Worm (Caenorhabditis elegans): ENCODE measurements around the gene F26H11.4.

F26H11.4 gene

DNA sequence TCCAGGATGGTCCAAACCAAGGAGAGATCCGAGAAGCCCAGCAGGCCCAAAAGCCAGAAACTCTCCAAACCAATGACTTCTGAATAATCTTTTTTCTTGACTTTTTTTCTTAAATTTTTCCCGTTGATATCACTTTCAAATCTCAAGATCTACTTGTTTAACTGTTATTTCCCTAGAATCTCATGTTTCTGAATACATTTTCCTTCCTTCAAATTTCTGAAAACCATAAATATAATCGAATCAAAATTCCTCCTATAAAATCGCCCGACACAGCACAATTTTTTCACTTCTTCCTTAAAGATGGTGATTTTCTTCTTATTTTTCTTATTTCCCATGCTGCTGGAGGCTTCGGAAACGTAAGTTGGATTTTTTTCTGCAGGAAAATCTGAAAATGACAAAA is 20.2 kb upstream of the F26H11.4 start, which contains the start of gene F26H11.8:
Gene F26H11.8 (plus strand): TSS at position 301 of the 400 bp plus-strand sequence.
- TF ChIP-seq lin-39 (tag; optimal IDR thresholded peaks at IDR 0.05) (no peak), pqm-1 (tag; optimal IDR thresholded peaks at IDR 0.05) (no peak)

DNA sequence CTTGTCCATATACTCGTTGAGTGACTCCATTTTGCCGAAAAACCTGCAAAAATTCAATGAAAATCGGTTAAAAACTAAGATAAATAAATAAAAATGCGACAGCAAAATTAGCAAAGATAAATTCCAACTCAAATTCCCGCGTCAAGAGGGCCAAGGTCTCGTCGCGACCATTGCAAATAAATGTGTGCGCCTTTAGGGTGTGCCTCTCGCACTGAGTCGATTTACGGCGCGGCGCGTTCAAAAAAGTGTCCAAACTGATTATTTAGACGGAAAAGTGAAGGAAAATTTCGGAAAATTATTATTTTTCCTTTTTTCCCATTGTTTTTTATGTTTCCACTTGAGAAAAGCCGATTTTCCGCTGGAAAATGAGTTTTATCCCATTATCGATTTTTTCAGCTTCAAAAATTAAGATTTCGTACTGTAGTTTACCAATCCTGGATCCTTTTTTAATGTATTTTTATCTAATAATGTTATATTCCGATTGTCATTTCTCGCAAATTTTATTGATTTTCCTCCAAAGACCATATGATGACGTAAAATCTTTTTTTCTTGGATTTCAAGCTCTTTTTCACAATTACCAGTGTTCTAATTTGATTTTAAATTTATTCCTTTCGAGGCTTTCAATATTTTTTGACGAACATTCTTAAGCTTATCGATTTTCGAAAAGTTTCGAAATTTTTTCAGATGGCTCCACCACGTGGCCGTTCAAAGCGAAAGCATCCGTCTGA is 18.2 kb upstream of the F26H11.4 start, which contains the start of the genes kbp-3 and nurf-1:
Gene kbp-3 (minus strand): TSS at position 43 of the 728 bp plus-strand sequence.
Gene nurf-1 (plus strand): TSS at position 678 of the 728 bp plus-strand sequence.
- peak; percentile 63 for TF ChIP-seq R02D3.7 (tag; optimal IDR thresholded peaks at IDR 0.05)
- peak; percentile 83 for TF ChIP-seq lin-39 (tag; optimal IDR thresholded peaks at IDR 0.05)
- TF ChIP-seq ztf-4 (tag; optimal IDR thresholded peaks at IDR 0.05): no peak
- TF ChIP-seq tbx-2 (tag; optimal IDR thresholded peaks at IDR 0.05): no peak
- no peak for TF ChIP-seq zag-1 (tag; optimal IDR thresholded peaks at IDR 0.05)
- no peak for TF ChIP-seq egl-27 (tag; optimal IDR thresholded peaks at IDR 0.05)
- TF ChIP-seq ztf-11 (tag; optimal IDR thresholded peaks at IDR 0.05): no peak
- TF ChIP-seq nhr-43 (tag; optimal IDR thresholded peaks at IDR 0.05; ENCODE audit: poor library complexity, severe bottlenecking): no peak
- peak; percentile 37 for TF ChIP-seq snpc-4 (tag; optimal IDR thresholded peaks at IDR 0.05)
- no peak for TF ChIP-seq elt-3 (tag; optimal IDR thresholded peaks at IDR 0.05)
- peak; percentile 90 for TF ChIP-seq lin-15B (tag; optimal IDR thresholded peaks at IDR 0.05)
- peak; percentile 82 for TF ChIP-seq nfya-1 (tag; optimal IDR thresholded peaks at IDR 0.05; ENCODE audit: insufficient read depth)
- peak; percentile 50 for TF ChIP-seq nhr-25 (tag; optimal IDR thresholded peaks at IDR 0.05)
- no peak for TF ChIP-seq mml-1 (tag; optimal IDR thresholded peaks at IDR 0.05)
- no peak for TF ChIP-seq eor-1 (tag; optimal IDR thresholded peaks at IDR 0.05)
- TF ChIP-seq daf-12 (tag; optimal IDR thresholded peaks at IDR 0.05): no peak
- TF ChIP-seq hmg-11 (tag; optimal IDR thresholded peaks at IDR 0.05): peak; percentile 85
- peak; percentile 87 for TF ChIP-seq egl-5 (tag; optimal IDR thresholded peaks at IDR 0.05)
- no peak for TF ChIP-seq skn-1 (tag; optimal IDR thresholded peaks at IDR 0.05)
- TF ChIP-seq nhr-23 (tag; optimal IDR thresholded peaks at IDR 0.05): peak; percentile 46
- no peak for TF ChIP-seq mdl-1 (tag; optimal IDR thresholded peaks at IDR 0.05)
- no peak for TF ChIP-seq fkh-2 (tag; optimal IDR thresholded peaks at IDR 0.05)
- no peak for TF ChIP-seq aly-2 (tag; optimal IDR thresholded peaks at IDR 0.05)
- no peak for TF ChIP-seq ceh-9 (tag; optimal IDR thresholded peaks at IDR 0.05)
- no peak for TF ChIP-seq unc-62 (GFP tag; optimal IDR thresholded peaks at IDR 0.05)
- TF ChIP-seq ceh-16 (tag; optimal IDR thresholded peaks at IDR 0.05): no peak
- TF ChIP-seq lsy-12 (tag; optimal IDR thresholded peaks at IDR 0.05): no peak
- no peak for TF ChIP-seq ama-1 (optimal IDR thresholded peaks at IDR 0.05)
- no peak for TF ChIP-seq nhr-11 (tag; optimal IDR thresholded peaks at IDR 0.05)
- peak; percentile 55 for TF ChIP-seq pha-4 (tag; optimal IDR thresholded peaks at IDR 0.05)
- peak; percentile 12 for TF ChIP-seq elt-2 (tag; optimal IDR thresholded peaks at IDR 0.05)
- peak; percentile 46 for TF ChIP-seq ceh-28 (tag; optimal IDR thresholded peaks at IDR 0.05)
- no peak for TF ChIP-seq nhr-237 (tag; optimal IDR thresholded peaks at IDR 0.05)
- no peak for TF ChIP-seq nhr-77 (tag; optimal IDR thresholded peaks at IDR 0.05)
- TF ChIP-seq nhr-76 (tag; optimal IDR thresholded peaks at IDR 0.05): no peak
- TF ChIP-seq elt-1 (tag; optimal IDR thresholded peaks at IDR 0.05): no peak
- no peak for TF ChIP-seq nhr-12 (tag; optimal IDR thresholded peaks at IDR 0.05)

DNA sequence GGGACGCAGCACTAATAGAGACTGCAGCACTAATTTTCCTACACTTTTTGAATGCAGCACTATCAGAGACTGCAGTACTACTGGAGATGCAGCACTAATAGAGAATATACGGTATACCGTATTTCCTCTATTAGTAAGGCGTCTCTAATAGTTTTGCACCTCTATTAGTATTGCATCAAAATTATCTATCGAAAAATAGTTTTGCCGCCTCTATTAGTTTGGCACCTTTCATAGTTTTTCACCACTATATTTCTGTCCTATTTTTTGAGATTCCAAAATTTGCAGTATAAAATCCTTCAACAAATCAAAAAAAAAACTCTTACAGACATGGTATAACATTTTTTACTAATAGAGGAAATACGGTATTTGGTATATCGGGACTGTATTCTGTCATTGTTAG is 14.6 kb upstream of the F26H11.4 start:
- TF ChIP-seq mdl-1 (tag; optimal IDR thresholded peaks at IDR 0.05) (no peak), nhr-12 (tag; optimal IDR thresholded peaks at IDR 0.05) (no peak), ama-1 (optimal IDR thresholded peaks at IDR 0.05) (no peak), zag-1 (tag; optimal IDR thresholded peaks at IDR 0.05) (no peak), elt-1 (tag; optimal IDR thresholded peaks at IDR 0.05) (no peak), pqm-1 (tag; optimal IDR thresholded peaks at IDR 0.05) (no peak), tbx-2 (tag; optimal IDR thresholded peaks at IDR 0.05) (no peak), skn-1 (tag; optimal IDR thresholded peaks at IDR 0.05) (no peak), ztf-11 (tag; optimal IDR thresholded peaks at IDR 0.05) (no peak)

All from whole organism, L3 larva.